Worm (Caenorhabditis elegans) whole organism, midembryonic: ENCODE results near the gene F52H2.15.
A peak's percentile ranks its signal among the peaks of the same experiment; 100 is the strongest.

ENCODE experiments used
- T22C8.4 ChIP-seq: fragments of 200-800 bp; sonication (Bioruptor generic); IDR thresholded peaks from 2 replicates; pipeline ENCODE4 v1.3.6; 2022; ENCODE audit warnings: missing genetic modification characterization, missing compliant biosample characterization
- cog-1 ChIP-seq: sonication (generic microtip); optimal IDR thresholded peaks from 2 replicates; lab custom pipeline; 2016; ENCODE audit warnings: missing genetic modification characterization, missing compliant biosample characterization
- flt-1 ChIP-seq: fragments of 200-800 bp; sonication (Bioruptor generic); IDR thresholded peaks from 2 replicates; pipeline ENCODE4 v1.3.6; 2022; ENCODE audit warnings: missing genetic modification characterization, missing compliant biosample characterization
- klf-2 ChIP-seq: fragments of 200-800 bp; sonication (Bioruptor generic); conservative IDR thresholded peaks from 2 replicates; pipeline ENCODE4 v1.3.6; 2022; ENCODE audit warnings: missing genetic modification reagents, missing genetic modification characterization, missing compliant biosample characterization
- med-1 ChIP-seq: sonication (generic microtip); optimal IDR thresholded peaks from 2 replicates; lab custom pipeline; 2017; ENCODE audit warnings: missing genetic modification characterization, mild to moderate bottlenecking, missing compliant biosample characterization, antibody characterized with exemption, missing genetic modification reagents; ENCODE audit not compliant: insufficient read depth
- ref-1 ChIP-seq: fragments of 200-800 bp; sonication (Bioruptor generic); conservative IDR thresholded peaks from 2 replicates; pipeline ENCODE4 v1.3.6; 2022; ENCODE audit warnings: missing genetic modification reagents, missing genetic modification characterization, missing compliant biosample characterization
- tab-1 ChIP-seq: fragments of 200-800 bp; sonication (Bioruptor generic); IDR thresholded peaks from 2 replicates; pipeline ENCODE4 v1.3.6; 2022; ENCODE audit warnings: missing genetic modification characterization, missing compliant biosample characterization
- ztf-23 ChIP-seq: fragments of 200-800 bp; sonication (Bioruptor generic); IDR thresholded peaks from 2 replicates; pipeline ENCODE4 v1.3.6; 2022; ENCODE audit warnings: missing genetic modification reagents, missing genetic modification characterization, missing compliant biosample characterization
- ztf-29 ChIP-seq: fragments of 200-800 bp; sonication (Bioruptor generic); IDR thresholded peaks from 2 replicates; pipeline ENCODE4 v1.3.6; 2022; ENCODE audit warnings: missing genetic modification reagents, missing genetic modification characterization, missing compliant biosample characterization

The F52H2.15 gene

ce11 chrX:2595027-2595756, 30.0 kb downstream of the F52H2.15 start:
- no peak for TF ChIP-seq cog-1 (tag; lab: Kevin White, UChicago)
- no peak for TF ChIP-seq ztf-29 (GFP tag; lab: Robert Waterston, UW)
- no peak for TF ChIP-seq klf-2 (GFP tag; lab: Robert Waterston, UW)
- no peak for TF ChIP-seq T22C8.4 (GFP tag; lab: Robert Waterston, UW)
- no peak for TF ChIP-seq tab-1 (GFP tag; lab: Robert Waterston, UW)
- no peak for TF ChIP-seq ref-1 (GFP tag; lab: Robert Waterston, UW)
- no peak for TF ChIP-seq med-1 (GFP tag; lab: Kevin White, UChicago)
- TF ChIP-seq flt-1 (GFP tag; lab: Robert Waterston, UW), result no peak
- TF ChIP-seq ztf-23 (GFP tag; lab: Robert Waterston, UW), result no peak

- TF ChIP-seq klf-2 (GFP tag; lab: Robert Waterston, UW), result no peak
- no peak for TF ChIP-seq ztf-29 (GFP tag; lab: Robert Waterston, UW)
- TF ChIP-seq ref-1 (GFP tag; lab: Robert Waterston, UW), result no peak
- no peak for TF ChIP-seq ztf-23 (GFP tag; lab: Robert Waterston, UW)
- TF ChIP-seq flt-1 (GFP tag; lab: Robert Waterston, UW), result no peak
- no peak for TF ChIP-seq med-1 (GFP tag; lab: Kevin White, UChicago)
- no peak for TF ChIP-seq T22C8.4 (GFP tag; lab: Robert Waterston, UW)
- no peak for TF ChIP-seq tab-1 (GFP tag; lab: Robert Waterston, UW)
Measured at ce11 chrX:2595757-2596059, 30.6 kb downstream of the F52H2.15 start.

ce11 chrX:2596605-2597004, 31.4 kb downstream of the F52H2.15 start:
- TF ChIP-seq klf-2 (GFP tag; lab: Robert Waterston, UW) (no peak), ztf-23 (GFP tag; lab: Robert Waterston, UW) (no peak), T22C8.4 (GFP tag; lab: Robert Waterston, UW) (no peak), ref-1 (GFP tag; lab: Robert Waterston, UW) (no peak), tab-1 (GFP tag; lab: Robert Waterston, UW) (no peak), ztf-29 (GFP tag; lab: Robert Waterston, UW) (no peak)

ce11 chrX:2598833-2599279, 33.7 kb downstream of the F52H2.15 start:
- TF ChIP-seq tab-1 (GFP tag; lab: Robert Waterston, UW) (0 out of 2 replicates have a peak, but pooled peaks have one; percentile 9), ztf-23 (GFP tag; lab: Robert Waterston, UW) (no peak)

ce11 chrX:2601025-2601705, 36.0 kb downstream of the F52H2.15 start:
- TF ChIP-seq tab-1 (GFP tag; lab: Robert Waterston, UW), result no peak
- no peak for TF ChIP-seq klf-2 (GFP tag; lab: Robert Waterston, UW)
- TF ChIP-seq med-1 (GFP tag; lab: Kevin White, UChicago), result no peak
- TF ChIP-seq ztf-29 (GFP tag; lab: Robert Waterston, UW), result no peak
- no peak for TF ChIP-seq T22C8.4 (GFP tag; lab: Robert Waterston, UW)
- no peak for TF ChIP-seq cog-1 (tag; lab: Kevin White, UChicago)
- no peak for TF ChIP-seq ref-1 (GFP tag; lab: Robert Waterston, UW)
- no peak for TF ChIP-seq flt-1 (GFP tag; lab: Robert Waterston, UW)
- TF ChIP-seq ztf-23 (GFP tag; lab: Robert Waterston, UW), result no peak

- TF ChIP-seq T22C8.4 (GFP tag; lab: Robert Waterston, UW) (no peak), klf-2 (GFP tag; lab: Robert Waterston, UW) (no peak), flt-1 (GFP tag; lab: Robert Waterston, UW) (no peak), med-1 (GFP tag; lab: Kevin White, UChicago) (no peak), cog-1 (tag; lab: Kevin White, UChicago) (no peak), ztf-29 (GFP tag; lab: Robert Waterston, UW) (no peak), ztf-23 (GFP tag; lab: Robert Waterston, UW) (no peak), ref-1 (GFP tag; lab: Robert Waterston, UW) (no peak), tab-1 (GFP tag; lab: Robert Waterston, UW) (no peak)
Measured at ce11 chrX:2604358-2605016, 39.3 kb downstream of the F52H2.15 start.

- no peak for TF ChIP-seq cog-1 (tag; lab: Kevin White, UChicago)
Measured at ce11 chrX:2607522-2608278, 42.5 kb downstream of the F52H2.15 start, which contains the start of gene T03G6.1. TSS of gene T03G6.1 (plus strand) at chrX:2608228.

- peak; percentile 79 for TF ChIP-seq ref-1 (GFP tag; lab: Robert Waterston, UW)
- peak; percentile 91 for TF ChIP-seq ztf-23 (GFP tag; lab: Robert Waterston, UW)
- TF ChIP-seq cog-1 (tag; lab: Kevin White, UChicago), result peak; percentile 21
- peak; percentile 93 for TF ChIP-seq tab-1 (GFP tag; lab: Robert Waterston, UW)
- TF ChIP-seq flt-1 (GFP tag; lab: Robert Waterston, UW), result peak; percentile 96
- peak; percentile 84 for TF ChIP-seq klf-2 (GFP tag; lab: Robert Waterston, UW)
- TF ChIP-seq T22C8.4 (GFP tag; lab: Robert Waterston, UW), result peak; percentile 88
- peak; percentile 3 for TF ChIP-seq med-1 (GFP tag; lab: Kevin White, UChicago)
- peak; percentile 82 for TF ChIP-seq ztf-29 (GFP tag; lab: Robert Waterston, UW)
Measured at ce11 chrX:2613077-2613476, 47.9 kb downstream of the F52H2.15 start.
